Fruit fly (Drosophila melanogaster) whole organism, embryonic: ENCODE data around the gene CG43052.

Experiments
- CG15011 ChIP-seq: fragments of 200-800 bp; sonication (Bioruptor generic); optimal IDR thresholded peaks from 3 replicates; lab custom pipeline; 2018; ENCODE audit warnings: missing biosample characterization, mild to moderate bottlenecking, missing genetic modification characterization
- CG16813 ChIP-seq: fragments of 200-800 bp; sonication (Bioruptor generic); IDR thresholded peaks from 3 replicates; pipeline ENCODE4 v1.3.6; 2022; ENCODE audit warnings: missing biosample characterization, missing genetic modification characterization; ENCODE audit not compliant: partially characterized antibody
- CG17385 ChIP-seq: fragments of 200-800 bp; sonication (Bioruptor generic); optimal IDR thresholded peaks from 3 replicates; lab custom pipeline; 2018; ENCODE audit warnings: missing biosample characterization, mild to moderate bottlenecking, missing genetic modification characterization
- CG17802 ChIP-seq: fragments of 200-800 bp; sonication (Bioruptor generic); optimal IDR thresholded peaks from 2 replicates; lab custom pipeline; 2018; ENCODE audit warnings: missing biosample characterization, mild to moderate bottlenecking, missing genetic modification characterization, moderate library complexity
- CG3995 ChIP-seq: fragments of 200-800 bp; sonication (Bioruptor generic); optimal IDR thresholded peaks from 3 replicates; lab custom pipeline; 2016; ENCODE audit warnings: missing biosample characterization, missing genetic modification characterization
- GATAe ChIP-seq: fragments of 200-800 bp; sonication (Bioruptor generic); conservative IDR thresholded peaks from 2 replicates; pipeline ENCODE4 v1.3.6; 2022; ENCODE audit warnings: missing biosample characterization, missing genetic modification characterization
- Hr3 ChIP-seq: fragments of 200-800 bp; sonication (Bioruptor generic); optimal IDR thresholded peaks from 3 replicates; lab custom pipeline; 2016; ENCODE audit warnings: missing biosample characterization, missing genetic modification characterization
- knrl ChIP-seq: fragments of 200-800 bp; sonication (Bioruptor generic); IDR thresholded peaks from 3 replicates; pipeline ENCODE4 v1.3.6; 2022; ENCODE audit warnings: missing biosample characterization, missing genetic modification characterization; ENCODE audit not compliant: partially characterized antibody
- lbe ChIP-seq: fragments of 200-800 bp; sonication (Bioruptor generic); optimal IDR thresholded peaks from 2 replicates; lab custom pipeline; 2016; ENCODE audit warnings: missing biosample characterization, mild to moderate bottlenecking, missing genetic modification characterization
- pum ChIP-seq: fragments of 200-800 bp; sonication (Bioruptor generic); optimal IDR thresholded peaks from 2 replicates; lab custom pipeline; 2016; ENCODE audit warnings: missing biosample characterization, missing genetic modification characterization
- row ChIP-seq: fragments of 200-800 bp; sonication (Bioruptor generic); IDR thresholded peaks from 3 replicates; pipeline ENCODE4 v1.3.6; 2022; ENCODE audit warnings: missing biosample characterization, missing genetic modification characterization

DNA sequence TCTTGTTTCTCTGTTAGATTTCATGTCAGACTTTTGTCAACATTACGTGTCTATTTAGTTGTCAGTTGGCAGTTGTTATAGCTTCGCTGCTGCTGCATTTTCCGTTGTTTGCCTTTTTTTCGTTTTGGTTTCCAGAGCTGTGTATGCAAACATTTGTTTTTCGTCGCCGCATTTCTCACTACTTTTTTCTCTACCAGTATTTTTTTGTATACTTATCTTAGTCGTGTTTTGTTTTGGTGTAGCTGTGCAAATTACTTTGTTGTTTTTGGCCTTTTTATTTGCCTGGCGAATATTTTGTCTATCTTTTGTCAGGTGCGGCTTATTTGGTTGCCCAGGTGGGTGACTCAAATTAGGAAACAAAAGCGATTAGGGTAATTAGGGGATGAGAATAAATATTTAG, 46.7 kb downstream of the CG43052 start:
- TF ChIP-seq CG16813 (GFP tag; lab: Robert Waterston, UW) (no peak), pum (GFP tag; lab: Kevin White, UChicago) (no peak), row (GFP tag; lab: Robert Waterston, UW) (no peak), CG17802 (tag; lab: Kevin White, UChicago) (no peak), knrl (GFP tag; lab: Robert Waterston, UW) (no peak), lbe (GFP tag; lab: Kevin White, UChicago) (no peak), Hr3 (GFP tag; lab: Kevin White, UChicago) (no peak), CG17385 (no peak), CG3995 (GFP tag; lab: Kevin White, UChicago) (no peak), CG15011 (GFP tag; lab: Kevin White, UChicago) (no peak), GATAe (GFP tag; lab: Robert Waterston, UW) (no peak)
